Fruit fly (Drosophila melanogaster): ENCODE results near the gene ogre.

The ogre gene

dm6 chrX:7004101-7004700 is 13.1 kb upstream of the ogre start (continued):
- TF ChIP-seq CG1792 (GFP tag; optimal IDR thresholded peaks at IDR 0.05) (peak; percentile 77), lola (GFP tag; optimal IDR thresholded peaks at IDR 0.05) (peak in 1 of 3 experiments; percentile 83), Hsf (GFP tag; optimal IDR thresholded peaks at IDR 0.05) (peak; percentile 56), TFAM (GFP tag; optimal IDR thresholded peaks at IDR 0.05) (peak; percentile 64), dysf (GFP tag; IDR thresholded peaks at IDR 0.05) (peak; percentile 51; the same call in 1 of the 3 replicates), CG32767 (GFP tag; IDR thresholded peaks at IDR 0.05) (peak; percentile 65), gcm2 (GFP tag; optimal IDR thresholded peaks at IDR 0.05) (peak; percentile 71), org-1 (GFP tag; optimal IDR thresholded peaks at IDR 0.05) (peak; percentile 92), gsb-n (tag; optimal IDR thresholded peaks at IDR 0.05) (peak; percentile 92), ara (GFP tag; IDR thresholded peaks at IDR 0.05) (peak; percentile 92), Eip74EF (GFP tag; optimal IDR thresholded peaks at IDR 0.05) (peak in 1 of 2 experiments; percentile 52), CG18599 (GFP tag; optimal IDR thresholded peaks at IDR 0.05) (peak; percentile 85), ap (GFP tag; IDR thresholded peaks at IDR 0.05) (no peak), dm (GFP tag; optimal IDR thresholded peaks at IDR 0.05) (peak; percentile 72), CG14710 (tag; optimal IDR thresholded peaks at IDR 0.05) (peak; percentile 92), Fer3 (tag; optimal IDR thresholded peaks at IDR 0.05) (peak; percentile 67), bigmax (GFP tag; optimal IDR thresholded peaks at IDR 0.05) (peak; percentile 56), CG4424 (GFP tag; optimal IDR thresholded peaks at IDR 0.05) (peak; percentile 72), lbe (GFP tag; optimal IDR thresholded peaks at IDR 0.05) (no peak), fu2 (GFP tag; optimal IDR thresholded peaks at IDR 0.05) (peak; percentile 26), CG12071 (GFP tag; optimal IDR thresholded peaks at IDR 0.05) (peak; percentile 80), CG2199 (GFP tag; IDR thresholded peaks at IDR 0.05) (peak; percentile 67; the same call in 1 of the 3 replicates), grn (GFP tag; optimal IDR thresholded peaks at IDR 0.05) (peak; percentile 84), Sin3A (optimal IDR thresholded peaks at IDR 0.05) (no peak), CG10565 (GFP tag; optimal IDR thresholded peaks at IDR 0.05) (peak; percentile 44), CG9876 (GFP tag; optimal IDR thresholded peaks at IDR 0.05) (peak; percentile 79), CG8290 (GFP tag; optimal IDR thresholded peaks at IDR 0.05) (peak; percentile 92), CG8290 (tag; optimal IDR thresholded peaks at IDR 0.05) (peak; percentile 86 to 99), H2.0 (GFP tag; IDR thresholded peaks at IDR 0.05) (peak; percentile 44; the same call in 1 of the 2 replicates), mam (GFP tag; optimal IDR thresholded peaks at IDR 0.05) (peak; percentile 39), sob (GFP tag; IDR thresholded peaks at IDR 0.05) (peak; percentile 86), CG6765 (GFP tag; optimal IDR thresholded peaks at IDR 0.05) (peak; percentile 35), nau (GFP tag; optimal IDR thresholded peaks at IDR 0.05) (peak; percentile 83), mirr (GFP tag; optimal IDR thresholded peaks at IDR 0.05) (peak; percentile 78), z (GFP tag; IDR thresholded peaks at IDR 0.05) (peak; percentile 72; the same call in 2 of the 3 replicates), lov (optimal IDR thresholded peaks at IDR 0.05) (no peak), lov (GFP tag; IDR thresholded peaks at IDR 0.05) (peak; percentile 91), Mrtf (GFP tag; IDR thresholded peaks at IDR 0.05) (peak; percentile 43; the same call in 1 of the 3 replicates), CG16779 (GFP tag; IDR thresholded peaks at IDR 0.05) (0 out of 2 replicates have a peak, but pooled peaks have one; percentile 42), lilli (GFP tag; optimal IDR thresholded peaks at IDR 0.05) (peak; percentile 58), BtbVII (GFP tag; optimal IDR thresholded peaks at IDR 0.05) (peak; percentile 84)

Measured in whole organism, embryonic.